Worm (Caenorhabditis elegans) whole organism, early embryonic: ENCODE measurements around the gene C17H12.11.

Experiments
- ama-1 ChIP-seq: fragments of 150-350 bp; optimal IDR thresholded peaks from 2 replicates; lab custom pipeline; 2014
- pes-1 ChIP-seq: fragments of 200-800 bp; sonication (Bioruptor generic); IDR thresholded peaks from 2 replicates; pipeline ENCODE4 v1.3.6; 2022; ENCODE audit warnings: missing genetic modification reagents, missing genetic modification characterization, missing compliant biosample characterization
- tbx-11 ChIP-seq: fragments of 200-800 bp; sonication (Bioruptor generic); IDR thresholded peaks from 2 replicates; pipeline ENCODE4 v1.3.6; 2022; ENCODE audit warnings: missing genetic modification characterization, missing compliant biosample characterization

- TF ChIP-seq ama-1 (lab: Kevin White, UChicago) (no peak), pes-1 (GFP tag; lab: Robert Waterston, UW) (no peak), tbx-11 (GFP tag; lab: Robert Waterston, UW) (no peak)
Measured at ce11 chrIV:6789950-6790349, 12.2 kb upstream of the C17H12.11 start.
